In the genomic region with DNA sequence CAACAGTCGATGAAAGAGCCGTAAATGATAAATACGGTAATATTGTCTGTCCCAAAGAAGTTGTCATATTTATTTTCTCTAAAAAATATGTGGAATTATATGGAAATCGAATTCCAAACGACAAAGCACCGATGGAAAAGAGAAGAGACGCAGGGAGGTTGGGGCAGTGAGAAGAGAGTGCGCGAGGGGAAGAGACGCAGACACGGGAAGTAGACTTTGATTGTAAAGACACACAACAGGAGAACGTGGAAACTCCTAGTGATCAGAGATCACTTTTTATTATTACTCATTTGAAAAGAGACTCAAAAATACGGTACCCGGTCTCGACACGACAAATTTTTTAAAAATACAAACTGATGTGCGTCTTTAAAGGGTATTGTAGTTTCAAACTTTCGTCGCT, we compare ENCODE assay signal across 7 worm cellular contexts.
TF ChIP-seq lines count a peak whose summit lies in the region.

No protein-coding gene starts in this region.

TF ChIP-seq in whole organism, L1 larva, 84 proteins besides CTCF, POLR2A, EP300 and RAD21 (continues in another document):
- TF ChIP-seq lir-3 (tag; optimal IDR thresholded peaks at IDR 0.05; lab: Kevin White, UChicago; ENCODE audit: poor library complexity) (peak; percentile 8), jun-1 (tag; optimal IDR thresholded peaks at IDR 0.05; lab: Kevin White, UChicago) (peak; percentile 0), ceh-8 (GFP tag; optimal IDR thresholded peaks at IDR 0.05; lab: Kevin White, UChicago) (no peak), unc-98 (GFP tag; IDR thresholded peaks at IDR 0.05; lab: Robert Waterston, UW) (no peak), snpc-4 (tag; optimal IDR thresholded peaks at IDR 0.05; lab: Kevin White, UChicago) (peak; percentile 37), ztf-4 (tag; optimal IDR thresholded peaks at IDR 0.05; lab: Kevin White, UChicago) (no peak), efl-1 (optimal IDR thresholded peaks at IDR 0.05; lab: Kevin White, UChicago) (peak; percentile 64 to 75), efl-1 (GFP tag; optimal IDR thresholded peaks at IDR 0.05 in 1 of 2; lab: Kevin White, UChicago) (peak in 1 of 2 experiments; percentile 30), tbx-2 (tag; optimal IDR thresholded peaks at IDR 0.05; lab: Kevin White, UChicago) (peak; percentile 47), mef-2 (tag; optimal IDR thresholded peaks at IDR 0.05; lab: Kevin White, UChicago) (no peak), swsn-7 (tag; optimal IDR thresholded peaks at IDR 0.05; lab: Kevin White, UChicago) (peak; percentile 68), dpl-1 (GFP tag; optimal IDR thresholded peaks at IDR 0.05; lab: Kevin White, UChicago) (peak in 2 of 3 experiments; percentile 39 to 42)

TF ChIP-seq in whole organism, L2 larva, 48 proteins besides CTCF, POLR2A, EP300 and RAD21 (continues in another document):
- TF ChIP-seq sma-9 (GFP tag; optimal IDR thresholded peaks at IDR 0.05; lab: Kevin White, UChicago) (peak; percentile 74), sma-9 (tag; optimal IDR thresholded peaks at IDR 0.05; lab: Kevin White, UChicago) (no peak), mbf-1 (tag; optimal IDR thresholded peaks at IDR 0.05; lab: Kevin White, UChicago) (no peak), ztf-11 (tag; optimal IDR thresholded peaks at IDR 0.05; lab: Kevin White, UChicago) (no peak), nhr-23 (tag; optimal IDR thresholded peaks at IDR 0.05; lab: Kevin White, UChicago) (no peak), F13H6.1 (tag; optimal IDR thresholded peaks at IDR 0.05; lab: Kevin White, UChicago) (peak; percentile 56), crh-2 (tag; optimal IDR thresholded peaks at IDR 0.05; lab: Kevin White, UChicago) (peak; percentile 73), zag-1 (tag; optimal IDR thresholded peaks at IDR 0.05; lab: Kevin White, UChicago) (no peak), lsy-2 (tag; optimal IDR thresholded peaks at IDR 0.05; lab: Kevin White, UChicago) (peak; percentile 18 to 71), nhr-25 (tag; optimal IDR thresholded peaks at IDR 0.05; lab: Kevin White, UChicago) (peak; percentile 24), gmeb-1 (tag; optimal IDR thresholded peaks at IDR 0.05; lab: Kevin White, UChicago) (peak; percentile 1), C34F6.9 (tag; optimal IDR thresholded peaks at IDR 0.05; lab: Kevin White, UChicago) (peak; percentile 41), mab-5 (tag; optimal IDR thresholded peaks at IDR 0.05; lab: Kevin White, UChicago) (no peak)

TF ChIP-seq in whole organism, L3 larva, 47 proteins besides CTCF, POLR2A, EP300 and RAD21 (continues in another document):
- TF ChIP-seq nhr-67 (tag; optimal IDR thresholded peaks at IDR 0.05; lab: Kevin White, UChicago) (no peak), daf-12 (tag; optimal IDR thresholded peaks at IDR 0.05; lab: Kevin White, UChicago) (no peak), nhr-11 (tag; optimal IDR thresholded peaks at IDR 0.05; lab: Kevin White, UChicago) (no peak), elt-1 (tag; optimal IDR thresholded peaks at IDR 0.05; lab: Kevin White, UChicago) (no peak), R02D3.7 (tag; optimal IDR thresholded peaks at IDR 0.05; lab: Kevin White, UChicago) (no peak), fos-1 (tag; optimal IDR thresholded peaks at IDR 0.05; lab: Kevin White, UChicago) (no peak), nhr-43 (tag; optimal IDR thresholded peaks at IDR 0.05; lab: Kevin White, UChicago; ENCODE audit: poor library complexity, severe bottlenecking) (peak; percentile 22), ztf-4 (tag; optimal IDR thresholded peaks at IDR 0.05; lab: Kevin White, UChicago) (no peak), eor-1 (tag; optimal IDR thresholded peaks at IDR 0.05; lab: Kevin White, UChicago) (no peak), fkh-2 (tag; optimal IDR thresholded peaks at IDR 0.05; lab: Kevin White, UChicago) (no peak), ama-1 (optimal IDR thresholded peaks at IDR 0.05; lab: Kevin White, UChicago) (no peak), lsy-12 (tag; optimal IDR thresholded peaks at IDR 0.05; lab: Kevin White, UChicago) (no peak), egl-5 (tag; optimal IDR thresholded peaks at IDR 0.05; lab: Kevin White, UChicago) (no peak)

TF ChIP-seq in whole organism, L4 larva, 104 proteins besides CTCF, POLR2A, EP300 and RAD21 (continues in another document):
- TF ChIP-seq lin-13 (GFP tag; optimal IDR thresholded peaks at IDR 0.05; lab: Kevin White, UChicago) (peak; percentile 3), hlh-30 (tag; optimal IDR thresholded peaks at IDR 0.05; lab: Kevin White, UChicago; ENCODE audit: insufficient read depth) (peak; percentile 32), mep-1 (tag; optimal IDR thresholded peaks at IDR 0.05; lab: Kevin White, UChicago) (peak; percentile 13), madf-9 (GFP tag; conservative IDR thresholded peaks at IDR 0.05; lab: Robert Waterston, UW) (no peak), dmd-9 (GFP tag; IDR thresholded peaks at IDR 0.05; lab: Robert Waterston, UW) (no peak), hlh-11 (tag; optimal IDR thresholded peaks at IDR 0.05; lab: Kevin White, UChicago) (peak; percentile 58), mdl-1 (tag; optimal IDR thresholded peaks at IDR 0.05; lab: Kevin White, UChicago) (peak in 1 of 2 experiments; percentile 73), nhr-28 (tag; optimal IDR thresholded peaks at IDR 0.05; lab: Kevin White, UChicago) (peak; percentile 18), nhr-25 (tag; optimal IDR thresholded peaks at IDR 0.05; lab: Kevin White, UChicago; ENCODE audit: borderline replicate concordance, insufficient read depth) (no peak), lin-15B (tag; optimal IDR thresholded peaks at IDR 0.05; lab: Kevin White, UChicago) (no peak), hmg-1.1 (GFP tag; IDR thresholded peaks at IDR 0.05; lab: Robert Waterston, UW) (peak; percentile 66), dpl-1 (GFP tag; optimal IDR thresholded peaks at IDR 0.05; lab: Kevin White, UChicago) (peak; percentile 31)

TF ChIP-seq in whole organism, late embryonic, 69 proteins besides CTCF, POLR2A, EP300 and RAD21:
- TF ChIP-seq nfya-1 (tag; optimal IDR thresholded peaks at IDR 0.05; lab: Kevin White, UChicago), result peak; percentile 32
- no peak for TF ChIP-seq hlh-30 (tag; optimal IDR thresholded peaks at IDR 0.05; lab: Kevin White, UChicago; ENCODE audit: insufficient read depth)

TF ChIP-seq in whole organism, mixed stage, embryonic, 35 proteins besides CTCF, POLR2A, EP300 and RAD21:
- TF ChIP-seq hlh-1 (tag; optimal IDR thresholded peaks at IDR 0.05; lab: Kevin White, UChicago) (peak; percentile 14), pha-4 (tag; optimal IDR thresholded peaks at IDR 0.05; lab: Kevin White, UChicago) (no peak), nhr-237 (tag; optimal IDR thresholded peaks at IDR 0.05; lab: Kevin White, UChicago) (no peak), zip-8 (tag; optimal IDR thresholded peaks at IDR 0.05; lab: Kevin White, UChicago) (no peak), mep-1 (tag; optimal IDR thresholded peaks at IDR 0.05; lab: Kevin White, UChicago) (no peak), ces-1 (GFP tag; optimal IDR thresholded peaks at IDR 0.05; lab: Kevin White, UChicago) (peak; percentile 39)
TF ChIP-seq in whole organism, mixed stage, embryonic: peak in this region for 2.

TF ChIP-seq in whole organism, young adult, 124 proteins besides CTCF, POLR2A, EP300 and RAD21:
- peak; percentile 9 for TF ChIP-seq tbp1 (GFP tag; optimal IDR thresholded peaks at IDR 0.05; lab: Kevin White, UChicago)
- TF ChIP-seq hmg-1.2 (GFP tag; IDR thresholded peaks at IDR 0.05; lab: Robert Waterston, UW), result peak; percentile 99
- peak; percentile 24 for TF ChIP-seq attf-5 (GFP tag; optimal IDR thresholded peaks at IDR 0.05; lab: Kevin White, UChicago)
- no peak for TF ChIP-seq ZK185.1 (tag; optimal IDR thresholded peaks at IDR 0.05; lab: Kevin White, UChicago; ENCODE audit: poor library complexity, severe bottlenecking)
- TF ChIP-seq snpc-4 (GFP tag; optimal IDR thresholded peaks at IDR 0.05; lab: Kevin White, UChicago), result no peak
- TF ChIP-seq snpc-4 (tag; optimal IDR thresholded peaks at IDR 0.05; lab: Kevin White, UChicago), result peak in 1 of 4 experiments; percentile 18
- no peak for TF ChIP-seq mel-28 (tag; optimal IDR thresholded peaks at IDR 0.05; lab: Kevin White, UChicago; ENCODE audit: borderline replicate concordance)
- TF ChIP-seq mcd-1 (GFP tag; IDR thresholded peaks at IDR 0.05; lab: Robert Waterston, UW), result peak; percentile 24; the same call in 1 of the 2 replicates
- TF ChIP-seq let-607 (tag; optimal IDR thresholded peaks at IDR 0.05; lab: Kevin White, UChicago), result peak in 1 of 2 experiments; percentile 1
- TF ChIP-seq lin-40 (tag; optimal IDR thresholded peaks at IDR 0.05; lab: Kevin White, UChicago), result peak; percentile 32
- peak; percentile 14; the same call in 1 of the 2 replicates for TF ChIP-seq F33H1.4 (GFP tag; IDR thresholded peaks at IDR 0.05; lab: Robert Waterston, UW)
- 0 out of 2 replicates have a peak, but pooled peaks have one; percentile 34 for TF ChIP-seq nfyb-1 (GFP tag; IDR thresholded peaks at IDR 0.05; lab: Robert Waterston, UW)
- no peak for TF ChIP-seq lsl-1 (GFP tag; optimal IDR thresholded peaks at IDR 0.05; lab: Kevin White, UChicago)
TF ChIP-seq in whole organism, young adult: peak in this region for 9.
